Worm (Caenorhabditis elegans) whole organism, L2 larva: ENCODE data around the gene sms-1.

Experiments used
- alr-1 ChIP-seq: fragments of 150-350 bp; optimal IDR thresholded peaks from 2 replicates; lab custom pipeline; 2014; ENCODE audit warnings: missing biosample characterization, missing genetic modification characterization
- ama-1 ChIP-seq: fragments of 150-350 bp; optimal IDR thresholded peaks from 2 replicates; lab custom pipeline; 2018; ENCODE audit warnings: inconsistent platforms
- blmp-1 ChIP-seq: sonication (generic microtip); optimal IDR thresholded peaks from 2 replicates; lab custom pipeline; 2017; ENCODE audit warnings: missing genetic modification characterization, mild to moderate bottlenecking, missing compliant biosample characterization, antibody characterized with exemption, moderate library complexity; ENCODE audit not compliant: insufficient read depth
- lin-39 ChIP-seq: fragments of 150-350 bp; optimal IDR thresholded peaks from 2 replicates; lab custom pipeline; 2014; ENCODE audit warnings: missing biosample characterization, missing genetic modification reagents, missing genetic modification characterization
- lsy-2 ChIP-seq, 2 experiments: fragments of 150-350 bp in 1 of 2; sonication (generic microtip) in 1 of 2; optimal IDR thresholded peaks; 2 replicates each; lab custom pipeline; 2014 to 2017; ENCODE audit warnings: missing biosample characterization in 2 of 2, missing genetic modification characterization in 2 of 2
- mdl-1 ChIP-seq, 2 experiments: fragments of 150-350 bp in 1 of 2; sonication (generic microtip) in 1 of 2; optimal IDR thresholded peaks; 2 replicates each; lab custom pipeline; 2017; ENCODE audit warnings: missing biosample characterization in 2 of 2, missing genetic modification characterization in 2 of 2
- nhr-12 ChIP-seq: fragments of 150-350 bp; optimal IDR thresholded peaks from 2 replicates; lab custom pipeline; 2014; ENCODE audit warnings: missing biosample characterization, missing genetic modification characterization
- nhr-25 ChIP-seq: fragments of 150-350 bp; sonication (generic microtip); optimal IDR thresholded peaks from 3 replicates; lab custom pipeline; 2014; ENCODE audit warnings: missing biosample characterization, missing genetic modification characterization
- nhr-77 ChIP-seq: fragments of 150-350 bp; optimal IDR thresholded peaks from 2 replicates; lab custom pipeline; 2014; ENCODE audit warnings: missing biosample characterization, missing genetic modification characterization
- skn-1 ChIP-seq: sonication (generic microtip); optimal IDR thresholded peaks from 2 replicates; lab custom pipeline; 2017; ENCODE audit warnings: missing biosample characterization, missing genetic modification characterization
- unc-62 ChIP-seq: fragments of 150-350 bp; optimal IDR thresholded peaks from 2 replicates; lab custom pipeline; 2014; ENCODE audit warnings: missing biosample characterization, missing genetic modification reagents, missing genetic modification characterization
- zag-1 ChIP-seq: fragments of 150-350 bp; optimal IDR thresholded peaks from 2 replicates; lab custom pipeline; 2014; ENCODE audit warnings: missing biosample characterization, missing genetic modification characterization

DNA sequence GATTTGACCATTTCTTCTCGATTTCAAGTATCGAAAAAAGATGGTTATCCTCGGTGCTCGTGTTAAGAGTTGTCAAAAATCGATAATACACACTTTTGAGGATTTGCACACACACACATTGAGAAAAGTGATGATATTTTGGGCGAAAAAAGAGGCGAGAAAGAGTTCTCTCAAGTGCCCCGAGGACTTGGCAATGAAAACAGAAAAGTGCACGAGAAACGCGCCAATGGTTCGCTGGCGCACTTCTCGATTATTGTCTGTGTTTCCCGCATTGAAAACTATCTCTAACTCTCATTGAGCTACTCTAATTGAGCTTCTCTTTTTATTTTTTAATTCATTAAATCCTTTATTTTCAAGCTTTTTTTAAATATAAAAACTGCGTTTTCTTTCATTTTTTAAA lies 64.3 kb downstream of the sms-1 start:
- TF ChIP-seq nhr-77 (tag; lab: Kevin White, UChicago) (no peak), blmp-1 (tag; lab: Kevin White, UChicago) (no peak), mdl-1 (tag; optimal IDR thresholded peaks at IDR 0.05; lab: Kevin White, UChicago) (no peak), lsy-2 (tag; optimal IDR thresholded peaks at IDR 0.05; lab: Kevin White, UChicago) (peak; percentile 73 to 84), lin-39 (no peak), zag-1 (tag; lab: Kevin White, UChicago) (peak; percentile 54), alr-1 (tag; lab: Kevin White, UChicago) (no peak), skn-1 (tag; lab: Kevin White, UChicago) (no peak), unc-62 (GFP tag; lab: Kevin White, UChicago) (no peak), nhr-12 (tag; lab: Kevin White, UChicago) (no peak), ama-1 (lab: Kevin White, UChicago) (no peak), nhr-25 (no peak)
